Fruit fly (Drosophila melanogaster) whole organism, adult: ENCODE data around the gene Septin2.
A peak's percentile ranks its signal among the peaks of the same experiment; 100 is the strongest.

Experiments
- CG11617 ChIP-seq: fragments of 200-800 bp; sonication (Bioruptor generic); optimal IDR thresholded peaks from 2 replicates; lab custom pipeline; 2017; ENCODE audit warnings: mild to moderate bottlenecking, missing biosample characterization, missing genetic modification reagents, missing genetic modification characterization
- CG12768 ChIP-seq: fragments of 200-800 bp; sonication (Bioruptor generic); optimal IDR thresholded peaks from 2 replicates; lab custom pipeline; 2017; ENCODE audit warnings: missing biosample characterization, missing genetic modification characterization, mild to moderate bottlenecking, moderate library complexity, missing genetic modification reagents
- CG14711 ChIP-seq: fragments of 200-800 bp; sonication (Bioruptor generic); optimal IDR thresholded peaks from 2 replicates; lab custom pipeline; 2018; ENCODE audit warnings: missing biosample characterization, mild to moderate bottlenecking, missing genetic modification characterization, moderate library complexity
- CG1620 ChIP-seq: fragments of 200-800 bp; sonication (Bioruptor generic); optimal IDR thresholded peaks from 2 replicates; lab custom pipeline; 2016; ENCODE audit warnings: missing biosample characterization, missing genetic modification characterization
- CG33017 ChIP-seq: fragments of 200-800 bp; sonication (Bioruptor generic); optimal IDR thresholded peaks from 2 replicates; lab custom pipeline; 2018; ENCODE audit warnings: missing biosample characterization, mild to moderate bottlenecking, missing genetic modification characterization, moderate library complexity
- CG5204 ChIP-seq: fragments of 200-800 bp; sonication (Bioruptor generic); optimal IDR thresholded peaks from 2 replicates; lab custom pipeline; 2016; ENCODE audit warnings: missing biosample characterization, missing genetic modification characterization
- CG7045 ChIP-seq: fragments of 200-800 bp; sonication (Bioruptor generic); optimal IDR thresholded peaks from 2 replicates; lab custom pipeline; 2017; ENCODE audit warnings: missing biosample characterization, mild to moderate bottlenecking, missing genetic modification characterization
- CG7101 ChIP-seq: fragments of 200-800 bp; sonication (Bioruptor generic); optimal IDR thresholded peaks from 2 replicates; lab custom pipeline; 2018; ENCODE audit warnings: missing biosample characterization, mild to moderate bottlenecking, missing genetic modification characterization, moderate library complexity
- Clk ChIP-seq: fragments of 200-800 bp; sonication (Bioruptor generic); optimal IDR thresholded peaks from 2 replicates; lab custom pipeline; 2017; ENCODE audit warnings: missing biosample characterization, missing genetic modification characterization
- Crg-1 ChIP-seq: fragments of 200-800 bp; sonication (Bioruptor generic); optimal IDR thresholded peaks from 2 replicates; lab custom pipeline; 2016; ENCODE audit warnings: missing biosample characterization, missing genetic modification characterization
- Hr96 ChIP-seq: fragments of 200-800 bp; sonication (Bioruptor generic); optimal IDR thresholded peaks from 2 replicates; lab custom pipeline; 2016; ENCODE audit warnings: missing biosample characterization, missing genetic modification characterization
- Mnt ChIP-seq: fragments of 200-800 bp; sonication (Bioruptor generic); optimal IDR thresholded peaks from 2 replicates; lab custom pipeline; 2016; ENCODE audit warnings: missing biosample characterization, mild to moderate bottlenecking, missing genetic modification characterization
- bab1 ChIP-seq: fragments of 200-800 bp; sonication (Bioruptor generic); optimal IDR thresholded peaks from 3 replicates; lab custom pipeline; 2019; ENCODE audit warnings: missing biosample characterization, mild to moderate bottlenecking, missing genetic modification characterization, moderate library complexity
- cic ChIP-seq: fragments of 200-800 bp; sonication (Bioruptor generic); optimal IDR thresholded peaks from 2 replicates; lab custom pipeline; 2017; ENCODE audit warnings: missing biosample characterization, mild to moderate bottlenecking, missing genetic modification characterization, moderate library complexity
- cnc ChIP-seq, 2 experiments: fragments of >200 bp; optimal IDR thresholded peaks; 2 replicates each; lab custom pipeline; 2017
- kay ChIP-seq: fragments of 200-800 bp; sonication (Bioruptor generic); peaks from one replicate; lab custom pipeline; 2016; ENCODE audit warnings: missing biosample characterization, missing genetic modification characterization, borderline replicate concordance
- ovo ChIP-seq: fragments of 200-800 bp; sonication (Bioruptor generic); optimal IDR thresholded peaks from 2 replicates; lab custom pipeline; 2016; ENCODE audit warnings: missing biosample characterization, missing genetic modification characterization
- pad ChIP-seq: fragments of 200-800 bp; sonication (Bioruptor generic); optimal IDR thresholded peaks from 3 replicates; lab custom pipeline; 2017; ENCODE audit warnings: missing biosample characterization, missing genetic modification characterization, mild to moderate bottlenecking, moderate library complexity, missing genetic modification reagents
- tj ChIP-seq: fragments of 200-800 bp; sonication (Bioruptor generic); optimal IDR thresholded peaks from 3 replicates; lab custom pipeline; 2017; ENCODE audit warnings: missing biosample characterization, mild to moderate bottlenecking, missing genetic modification characterization, moderate library complexity
- toe ChIP-seq: fragments of 200-800 bp; sonication (Bioruptor generic); optimal IDR thresholded peaks from 2 replicates; lab custom pipeline; 2016; ENCODE audit warnings: missing biosample characterization, missing genetic modification characterization

Septin2 gene

DNA sequence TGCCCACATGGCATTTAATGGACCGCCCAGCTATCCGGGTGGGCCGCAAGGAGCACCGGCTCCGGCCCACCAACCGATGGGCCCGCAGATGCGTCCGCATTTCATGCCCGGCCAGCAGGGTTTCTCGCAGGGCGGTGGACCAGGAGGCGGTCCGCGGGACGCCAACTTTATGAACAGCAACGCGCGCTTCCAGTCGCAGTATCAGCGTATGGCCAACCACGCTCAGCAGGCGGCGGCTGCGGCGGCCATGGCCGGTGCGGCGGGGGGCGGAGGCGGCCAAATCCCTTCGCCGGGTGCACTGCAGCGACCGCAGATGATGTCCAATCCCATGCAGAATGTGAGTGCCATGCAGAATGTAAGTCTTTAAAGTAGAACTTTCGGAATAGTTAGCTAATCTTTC is 20.0 kb upstream of the Septin2 start:
- no peak for TF ChIP-seq toe (GFP tag; lab: Kevin White, UChicago)
- TF ChIP-seq CG33017 (tag; lab: Kevin White, UChicago), result no peak
- no peak for TF ChIP-seq CG7045
- no peak for TF ChIP-seq CG5204 (GFP tag; lab: Kevin White, UChicago)
- TF ChIP-seq CG11617, result no peak
- TF ChIP-seq Mnt, result no peak
- TF ChIP-seq bab1 (GFP tag; lab: Kevin White, UChicago), result no peak
- no peak for TF ChIP-seq CG7101
- no peak for TF ChIP-seq CG14711 (tag; lab: Kevin White, UChicago)
- TF ChIP-seq kay (GFP tag; lab: Kevin White, UChicago), result no peak
- TF ChIP-seq cnc (optimal IDR thresholded peaks at IDR 0.05; lab: Kevin White, UChicago), result no peak
- no peak for TF ChIP-seq tj
- TF ChIP-seq Clk (GFP tag; lab: Kevin White, UChicago), result no peak
- TF ChIP-seq Hr96, result no peak
- no peak for TF ChIP-seq cic

dm6 chr3R:20605562-20606155 is 17.5 kb upstream of the Septin2 start:
- TF ChIP-seq CG5204 (GFP tag; lab: Kevin White, UChicago) (peak; percentile 32), kay (GFP tag; lab: Kevin White, UChicago) (peak; percentile 78), Mnt (no peak), Crg-1 (GFP tag; lab: Kevin White, UChicago) (no peak), CG12768 (GFP tag; lab: Kevin White, UChicago) (no peak), toe (GFP tag; lab: Kevin White, UChicago) (no peak), ovo (GFP tag; lab: Kevin White, UChicago) (no peak), tj (no peak), Hr96 (no peak), CG33017 (tag; lab: Kevin White, UChicago) (peak; percentile 25), CG7101 (no peak), CG7045 (no peak)

dm6 chr3R:20605078-20605477 is 16.9 kb upstream of the Septin2 start:
- TF ChIP-seq pad (GFP tag; lab: Kevin White, UChicago) (no peak), CG5204 (GFP tag; lab: Kevin White, UChicago) (no peak), cic (no peak), Hr96 (no peak), CG1620 (no peak), cnc (optimal IDR thresholded peaks at IDR 0.05; lab: Kevin White, UChicago) (no peak), tj (no peak), CG14711 (tag; lab: Kevin White, UChicago) (no peak), Clk (GFP tag; lab: Kevin White, UChicago) (no peak), toe (GFP tag; lab: Kevin White, UChicago) (no peak), CG7045 (no peak), Crg-1 (GFP tag; lab: Kevin White, UChicago) (no peak), CG33017 (tag; lab: Kevin White, UChicago) (no peak), CG11617 (no peak), kay (GFP tag; lab: Kevin White, UChicago) (no peak), CG12768 (GFP tag; lab: Kevin White, UChicago) (no peak), bab1 (GFP tag; lab: Kevin White, UChicago) (no peak)

- TF ChIP-seq Hr96 (no peak), CG7045 (no peak)
Observed at dm6 chr3R:20604078-20604477, 15.9 kb upstream of the Septin2 start.

dm6 chr3R:20602599-20602998 is 14.4 kb upstream of the Septin2 start:
- no peak for TF ChIP-seq CG7101
- peak; percentile 32 for TF ChIP-seq kay (GFP tag; lab: Kevin White, UChicago)

dm6 chr3R:20600109-20600508 is 12.0 kb upstream of the Septin2 start:
- no peak for TF ChIP-seq Hr96
- no peak for TF ChIP-seq Clk (GFP tag; lab: Kevin White, UChicago)
- TF ChIP-seq CG33017 (tag; lab: Kevin White, UChicago), result no peak
- no peak for TF ChIP-seq pad (GFP tag; lab: Kevin White, UChicago)
- TF ChIP-seq toe (GFP tag; lab: Kevin White, UChicago), result no peak
- TF ChIP-seq kay (GFP tag; lab: Kevin White, UChicago), result no peak
- no peak for TF ChIP-seq tj

DNA sequence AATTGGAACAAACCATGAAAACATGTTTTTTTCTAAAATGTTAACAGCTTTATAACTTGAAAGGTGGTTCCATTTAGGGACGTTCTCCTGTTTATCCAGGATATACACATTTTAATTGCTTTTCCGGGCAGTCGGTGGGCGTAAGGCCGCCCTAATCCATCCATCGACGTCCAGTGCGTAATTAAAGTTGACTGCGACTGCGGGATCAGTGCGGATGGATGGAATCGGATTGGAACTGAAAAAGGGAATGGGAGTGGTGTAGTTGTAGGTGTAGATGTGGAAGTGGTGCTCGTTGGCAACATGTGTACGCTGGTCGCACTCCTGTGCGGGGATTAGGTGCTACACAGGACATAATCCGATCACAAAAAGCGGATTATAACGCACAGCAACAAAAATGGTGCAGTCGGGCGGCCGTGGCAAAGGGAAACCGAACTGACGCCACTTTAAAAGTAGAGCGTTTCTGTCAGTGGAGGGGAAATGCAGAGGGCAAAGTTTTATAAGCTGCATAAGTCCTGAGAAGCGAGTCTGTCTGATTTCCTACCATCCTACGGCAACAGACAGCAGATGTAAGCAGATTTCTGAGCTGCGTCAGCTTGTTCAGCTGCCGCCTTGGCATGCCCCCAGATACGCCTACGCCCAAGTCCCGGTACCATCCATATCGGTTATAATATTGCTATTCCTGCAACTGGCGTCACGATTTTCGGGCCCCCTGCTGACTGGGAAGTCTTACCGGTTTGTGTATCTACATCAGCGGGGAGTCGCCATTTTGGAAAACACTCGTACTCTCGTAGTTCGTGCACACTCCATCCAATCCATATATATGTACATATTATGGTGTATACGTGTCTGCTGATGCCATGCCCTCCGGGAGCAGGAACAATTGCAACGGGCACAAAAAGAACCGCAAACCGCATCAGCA is 9.5 kb upstream of the Septin2 start:
- no peak for TF ChIP-seq CG7045
- TF ChIP-seq tj, result no peak
- TF ChIP-seq bab1 (GFP tag; lab: Kevin White, UChicago), result no peak
- no peak for TF ChIP-seq CG7101
- TF ChIP-seq cic, result no peak
- no peak for TF ChIP-seq CG14711 (tag; lab: Kevin White, UChicago)
- no peak for TF ChIP-seq toe (GFP tag; lab: Kevin White, UChicago)
- no peak for TF ChIP-seq Crg-1 (GFP tag; lab: Kevin White, UChicago)
- TF ChIP-seq CG11617, result no peak
- TF ChIP-seq ovo (GFP tag; lab: Kevin White, UChicago), result no peak
- TF ChIP-seq Clk (GFP tag; lab: Kevin White, UChicago), result no peak
- TF ChIP-seq pad (GFP tag; lab: Kevin White, UChicago), result no peak
- TF ChIP-seq kay (GFP tag; lab: Kevin White, UChicago), result no peak
- TF ChIP-seq Mnt, result no peak
- TF ChIP-seq CG12768 (GFP tag; lab: Kevin White, UChicago), result no peak
- TF ChIP-seq CG33017 (tag; lab: Kevin White, UChicago), result no peak
- no peak for TF ChIP-seq CG5204 (GFP tag; lab: Kevin White, UChicago)
- no peak for TF ChIP-seq cnc (optimal IDR thresholded peaks at IDR 0.05; lab: Kevin White, UChicago)
- no peak for TF ChIP-seq CG1620
- no peak for TF ChIP-seq Hr96
